Fruit fly (Drosophila melanogaster): Measurements from ENCODE around the gene Nle.

- no peak for TF ChIP-seq tj (GFP tag; optimal IDR thresholded peaks at IDR 0.05)
- TF ChIP-seq cic (GFP tag; optimal IDR thresholded peaks at IDR 0.05): peak; percentile 8
- TF ChIP-seq Crg-1 (GFP tag; optimal IDR thresholded peaks at IDR 0.05): no peak
- no peak for TF ChIP-seq CG33017 (tag; optimal IDR thresholded peaks at IDR 0.05)
- TF ChIP-seq CG1620 (GFP tag; optimal IDR thresholded peaks at IDR 0.05): no peak
- TF ChIP-seq Mnt (GFP tag; optimal IDR thresholded peaks at IDR 0.05): peak; percentile 79
- no peak for TF ChIP-seq toe (GFP tag; optimal IDR thresholded peaks at IDR 0.05)
- no peak for TF ChIP-seq kay (GFP tag; ENCODE audit: borderline replicate concordance)
These were observed 4.0 kb downstream of the Nle start, which contains the start of the genes uncNacbeta and CG2794 for dm6 chr2L:563769-564550.

All from whole organism, adult.